Fruit fly (Drosophila melanogaster) whole organism, embryonic: ENCODE measurements around the gene CG44329.

ENCODE experiments used
- Adf1 ChIP-seq: fragments of 200-800 bp; sonication (Bioruptor generic); IDR thresholded peaks from 2 replicates; pipeline ENCODE4 v1.3.6; 2022; ENCODE audit warnings: missing biosample characterization, missing genetic modification characterization
- Aef1 ChIP-seq: fragments of 200-800 bp; sonication (Bioruptor generic); IDR thresholded peaks from 3 replicates; pipeline ENCODE4 v1.3.6; 2022; ENCODE audit warnings: missing biosample characterization, missing genetic modification characterization
- Antp ChIP-seq: fragments of 200-800 bp; sonication (Bioruptor generic); optimal IDR thresholded peaks from 3 replicates; lab custom pipeline; 2016; ENCODE audit warnings: missing biosample characterization, missing genetic modification characterization
- Atf3 ChIP-seq: fragments of 200-800 bp; sonication (Bioruptor generic); optimal IDR thresholded peaks from 3 replicates; lab custom pipeline; 2016; ENCODE audit warnings: missing biosample characterization, missing genetic modification characterization
- CG11247 ChIP-seq: fragments of 200-800 bp; sonication (Bioruptor generic); IDR thresholded peaks from 2 replicates; pipeline ENCODE4 v1.3.6; 2022; ENCODE audit warnings: missing biosample characterization, missing genetic modification characterization
- CG12104 ChIP-seq: fragments of 200-800 bp; sonication (Bioruptor generic); optimal IDR thresholded peaks from 3 replicates; lab custom pipeline; 2016; ENCODE audit warnings: missing biosample characterization, missing genetic modification characterization
- CG12769 ChIP-seq: fragments of 200-800 bp; sonication (Bioruptor generic); optimal IDR thresholded peaks from 2 replicates; lab custom pipeline; 2019; ENCODE audit warnings: missing biosample characterization, mild to moderate bottlenecking, missing genetic modification characterization, moderate library complexity
- CG14441 ChIP-seq: fragments of 200-800 bp; sonication (Bioruptor generic); IDR thresholded peaks from 2 replicates; pipeline ENCODE4 v1.3.6; 2022; ENCODE audit warnings: missing biosample characterization, missing genetic modification characterization
- CG14860 ChIP-seq: fragments of 200-800 bp; sonication (Bioruptor generic); IDR thresholded peaks from 3 replicates; pipeline ENCODE4 v1.3.6; 2022; ENCODE audit warnings: missing biosample characterization, missing genetic modification characterization; ENCODE audit not compliant: partially characterized antibody
- CG15269 ChIP-seq: fragments of 200-800 bp; sonication (Bioruptor generic); optimal IDR thresholded peaks from 2 replicates; lab custom pipeline; 2018; ENCODE audit warnings: missing biosample characterization, mild to moderate bottlenecking, missing genetic modification characterization, moderate library complexity
- CG1603 ChIP-seq: fragments of 200-800 bp; sonication (Bioruptor generic); optimal IDR thresholded peaks from 2 replicates; lab custom pipeline; 2019; ENCODE audit warnings: missing biosample characterization, mild to moderate bottlenecking, missing genetic modification characterization, moderate library complexity
- CG17568 ChIP-seq: fragments of 200-800 bp; sonication (Bioruptor generic); optimal IDR thresholded peaks from 2 replicates; lab custom pipeline; 2018; ENCODE audit warnings: missing biosample characterization, mild to moderate bottlenecking, missing genetic modification characterization, moderate library complexity
- CG31441 ChIP-seq: fragments of 200-800 bp; sonication (Bioruptor generic); IDR thresholded peaks from 2 replicates; pipeline ENCODE4 v1.3.6; 2022; ENCODE audit warnings: missing biosample characterization, missing genetic modification characterization
- CG32772 ChIP-seq: fragments of 200-800 bp; sonication (Bioruptor generic); IDR thresholded peaks from 2 replicates; pipeline ENCODE4 v1.3.6; 2022; ENCODE audit warnings: missing biosample characterization, missing genetic modification characterization
- CG3281 ChIP-seq: fragments of 200-800 bp; sonication (Bioruptor generic); optimal IDR thresholded peaks from 3 replicates; lab custom pipeline; 2017; ENCODE audit warnings: missing biosample characterization, mild to moderate bottlenecking, missing genetic modification characterization
- CG3995 ChIP-seq: fragments of 200-800 bp; sonication (Bioruptor generic); optimal IDR thresholded peaks from 3 replicates; lab custom pipeline; 2016; ENCODE audit warnings: missing biosample characterization, missing genetic modification characterization
- CG6254 ChIP-seq: fragments of 200-800 bp; sonication (Bioruptor generic); optimal IDR thresholded peaks from 3 replicates; lab custom pipeline; 2017; ENCODE audit warnings: mild to moderate bottlenecking, missing biosample characterization, missing genetic modification reagents, missing genetic modification characterization
- CG8290 ChIP-seq, 3 experiments: fragments of 200-800 bp; sonication (Bioruptor generic); optimal IDR thresholded peaks; 2 replicates each; lab custom pipeline; 2016 to 2019; ENCODE audit warnings: missing biosample characterization in 3 of 3, missing genetic modification characterization in 3 of 3, mild to moderate bottlenecking in 2 of 3, moderate library complexity in 1 of 3
- CG8478 ChIP-seq: fragments of >200 bp; optimal IDR thresholded peaks from 2 replicates; lab custom pipeline; 2018
- CG9609 ChIP-seq: fragments of 200-800 bp; sonication (Bioruptor generic); optimal IDR thresholded peaks from 3 replicates; lab custom pipeline; 2016; ENCODE audit warnings: missing biosample characterization, missing genetic modification characterization
- CG9817 ChIP-seq: fragments of 200-800 bp; sonication (Bioruptor generic); optimal IDR thresholded peaks from 2 replicates; lab custom pipeline; 2018; ENCODE audit warnings: missing biosample characterization, mild to moderate bottlenecking, missing genetic modification characterization, moderate library complexity
- CG9932 ChIP-seq: fragments of 200-800 bp; sonication (Bioruptor generic); IDR thresholded peaks from 2 replicates; pipeline ENCODE4 v1.3.6; 2022; ENCODE audit warnings: missing biosample characterization, missing genetic modification characterization
- Dbx ChIP-seq: fragments of 200-800 bp; sonication (Bioruptor generic); IDR thresholded peaks from 3 replicates; pipeline ENCODE4 v1.3.6; 2022; ENCODE audit warnings: missing biosample characterization, missing genetic modification characterization
- Doc2 ChIP-seq: fragments of 200-800 bp; sonication (Bioruptor generic); IDR thresholded peaks from 2 replicates; pipeline ENCODE4 v1.3.6; 2022; ENCODE audit warnings: missing biosample characterization, missing genetic modification characterization
- E2f2 ChIP-seq: fragments of 200-800 bp; sonication (Bioruptor generic); IDR thresholded peaks from 2 replicates; pipeline ENCODE4 v1.3.6; 2022; ENCODE audit warnings: missing biosample characterization, missing genetic modification characterization
- Gug ChIP-seq: fragments of 200-800 bp; sonication (Bioruptor generic); IDR thresholded peaks from 4 replicates; pipeline ENCODE4 v1.3.6; 2022; ENCODE audit warnings: missing biosample characterization, missing genetic modification characterization
- HHEX ChIP-seq: fragments of 200-800 bp; sonication (Bioruptor generic); optimal IDR thresholded peaks from 3 replicates; lab custom pipeline; 2017; ENCODE audit warnings: missing biosample characterization, mild to moderate bottlenecking, missing genetic modification characterization, missing genetic modification reagents
- Hr51 ChIP-seq, 2 experiments: fragments of 200-800 bp; sonication (Bioruptor generic); optimal IDR thresholded peaks; 2 replicates in 1 of 2; 3 replicates in 1 of 2; lab custom pipeline; 2016 to 2018; ENCODE audit warnings: missing biosample characterization in 2 of 2, missing genetic modification characterization in 2 of 2, mild to moderate bottlenecking in 1 of 2, moderate library complexity in 1 of 2
- Med ChIP-seq: fragments of 200-800 bp; sonication (Bioruptor generic); peaks from one replicate; lab custom pipeline; 2016; ENCODE audit warnings: missing biosample characterization, missing genetic modification characterization, mild to moderate bottlenecking, inconsistent platforms, moderate library complexity
- Optix ChIP-seq: fragments of 200-800 bp; sonication (Bioruptor generic); IDR thresholded peaks from 3 replicates; pipeline ENCODE4 v1.3.6; 2022; ENCODE audit warnings: missing biosample characterization, missing genetic modification characterization
- Sry-β ChIP-seq: fragments of 200-800 bp; sonication (Bioruptor generic); optimal IDR thresholded peaks from 2 replicates; lab custom pipeline; 2018; ENCODE audit warnings: missing biosample characterization, mild to moderate bottlenecking, missing genetic modification characterization, moderate library complexity
- crc ChIP-seq: fragments of 200-800 bp; sonication (Bioruptor generic); optimal IDR thresholded peaks from 2 replicates; lab custom pipeline; 2016; ENCODE audit warnings: missing biosample characterization, missing genetic modification characterization
- cwo ChIP-seq: fragments of 200-800 bp; sonication (Bioruptor generic); optimal IDR thresholded peaks from 3 replicates; lab custom pipeline; 2017; ENCODE audit warnings: missing biosample characterization, missing genetic modification characterization, mild to moderate bottlenecking, moderate library complexity, missing genetic modification reagents
- dmrt99B ChIP-seq: fragments of 200-800 bp; sonication (Bioruptor generic); optimal IDR thresholded peaks from 2 replicates; lab custom pipeline; 2018; ENCODE audit warnings: missing biosample characterization, mild to moderate bottlenecking, missing genetic modification characterization, moderate library complexity
- fd96Cb ChIP-seq: fragments of 200-800 bp; sonication (Bioruptor generic); optimal IDR thresholded peaks from 2 replicates; lab custom pipeline; 2018; ENCODE audit warnings: missing biosample characterization, mild to moderate bottlenecking, missing genetic modification characterization, moderate library complexity
- grau ChIP-seq: fragments of 200-800 bp; optimal IDR thresholded peaks from 3 replicates; lab custom pipeline; 2019; ENCODE audit warnings: missing biosample characterization, mild to moderate bottlenecking, missing genetic modification characterization, moderate library complexity
- hkb ChIP-seq, 2 experiments: fragments of 200-800 bp in 1 of 2; fragments of >200 bp in 1 of 2; sonication (Bioruptor generic) in 1 of 2; IDR thresholded peaks in 1 of 2; optimal IDR thresholded peaks in 1 of 2; 2 replicates each; pipeline versions ENCODE4 v1.3.6 to Lab custom; 2017 to 2022; ENCODE audit warnings: missing biosample characterization in 1 of 2, missing genetic modification characterization in 1 of 2
- jumu ChIP-seq: fragments of 200-800 bp; sonication (Bioruptor generic); optimal IDR thresholded peaks from 3 replicates; lab custom pipeline; 2016; ENCODE audit warnings: missing biosample characterization, missing genetic modification characterization
- kay ChIP-seq: fragments of 200-800 bp; sonication (Bioruptor generic); optimal IDR thresholded peaks from 2 replicates; lab custom pipeline; 2016; ENCODE audit warnings: missing biosample characterization, missing genetic modification characterization
- lab ChIP-seq: fragments of 200-800 bp; sonication (Bioruptor generic); optimal IDR thresholded peaks from 3 replicates; lab custom pipeline; 2017; ENCODE audit warnings: missing biosample characterization, missing genetic modification characterization, mild to moderate bottlenecking, moderate library complexity, missing genetic modification reagents
- nerfin-1 ChIP-seq: fragments of 200-800 bp; sonication (Bioruptor generic); optimal IDR thresholded peaks from 3 replicates; lab custom pipeline; 2019; ENCODE audit warnings: missing biosample characterization, mild to moderate bottlenecking, missing genetic modification characterization, moderate library complexity
- pan ChIP-seq, 4 experiments: fragments of >200 bp in 3 of 4; fragments of 200-800 bp in 1 of 4; sonication (Bioruptor generic) in 1 of 4; optimal IDR thresholded peaks in 3 of 4; IDR thresholded peaks in 1 of 4; 2 replicates each; pipeline versions ENCODE4 v1.3.6 to Lab custom; 2017 to 2022; ENCODE audit warnings: missing biosample characterization in 2 of 4, missing genetic modification characterization in 2 of 4, mixed read lengths in 1 of 4
- peb ChIP-seq: fragments of 200-800 bp; sonication (Bioruptor generic); IDR thresholded peaks from 2 replicates; pipeline ENCODE4 v1.3.6; 2022; ENCODE audit warnings: missing biosample characterization, missing genetic modification characterization
- row ChIP-seq: fragments of 200-800 bp; sonication (Bioruptor generic); IDR thresholded peaks from 3 replicates; pipeline ENCODE4 v1.3.6; 2022; ENCODE audit warnings: missing biosample characterization, missing genetic modification characterization
- scrt ChIP-seq: fragments of 200-800 bp; sonication (Bioruptor generic); optimal IDR thresholded peaks from 2 replicates; lab custom pipeline; 2018; ENCODE audit warnings: missing biosample characterization, mild to moderate bottlenecking, missing genetic modification characterization, moderate library complexity
- sr ChIP-seq: fragments of 200-800 bp; sonication (Bioruptor generic); IDR thresholded peaks from 3 replicates; pipeline ENCODE4 v1.3.6; 2022; ENCODE audit warnings: missing biosample characterization, missing genetic modification characterization
- ssp ChIP-seq: fragments of 200-800 bp; sonication (Bioruptor generic); IDR thresholded peaks from 2 replicates; pipeline ENCODE4 v1.3.6; 2022; ENCODE audit warnings: missing biosample characterization, missing genetic modification characterization
- ttk ChIP-seq: fragments of 200-800 bp; sonication (Bioruptor generic); IDR thresholded peaks from 2 replicates; pipeline ENCODE4 v2.1.2; 2022; ENCODE audit warnings: missing biosample characterization, missing genetic modification characterization
- unpg ChIP-seq: fragments of 200-800 bp; sonication (Bioruptor generic); optimal IDR thresholded peaks from 3 replicates; lab custom pipeline; 2018; ENCODE audit warnings: missing biosample characterization, mild to moderate bottlenecking, missing genetic modification characterization, moderate library complexity

Gene CG44329

dm6 chrX:5847544-5847943 is 34.8 kb upstream of the CG44329 start (continued):
- TF ChIP-seq kay (GFP tag; lab: Kevin White, UChicago) (no peak), ssp (GFP tag; lab: Robert Waterston, UW) (no peak), grau (tag; lab: Kevin White, UChicago) (peak; percentile 37), jumu (GFP tag; lab: Kevin White, UChicago) (peak; percentile 3), crc (no peak), CG9932 (GFP tag; lab: Robert Waterston, UW) (peak; percentile 44), dmrt99B (tag; lab: Kevin White, UChicago) (peak; percentile 65), CG11247 (peak; percentile 38; the same call in 1 of the 2 replicates), cwo (GFP tag; lab: Kevin White, UChicago) (peak; percentile 25), Adf1 (no peak), sr (GFP tag; lab: Robert Waterston, UW) (no peak), Aef1 (GFP tag; lab: Robert Waterston, UW) (peak; percentile 39; the same call in 2 of the 3 replicates), CG9817 (tag; lab: Kevin White, UChicago) (peak; percentile 11), CG6254 (GFP tag; lab: Kevin White, UChicago) (no peak), peb (GFP tag; lab: Robert Waterston, UW) (no peak), HHEX (GFP tag; lab: Kevin White, UChicago) (no peak), CG12104 (no peak), lab (GFP tag; lab: Kevin White, UChicago) (peak; percentile 62), CG14441 (GFP tag; lab: Robert Waterston, UW) (0 out of 2 replicates have a peak, but pooled peaks have one; percentile 15), CG12769 (tag; lab: Kevin White, UChicago) (peak; percentile 60), pan (optimal IDR thresholded peaks at IDR 0.05; lab: Kevin White, UChicago) (no peak), pan (GFP tag; optimal IDR thresholded peaks at IDR 0.05 in 1 of 2, IDR thresholded peaks at IDR 0.05 in 1 of 2) (peak in 1 of 2 experiments; percentile 51), fd96Cb (tag; lab: Kevin White, UChicago) (peak; percentile 15), Sry-β (GFP tag; lab: Kevin White, UChicago) (no peak), unpg (GFP tag; lab: Kevin White, UChicago) (peak; percentile 5), CG3281 (GFP tag; lab: Kevin White, UChicago) (peak; percentile 22), Dbx (0 out of 3 replicates have a peak, but pooled peaks have one; percentile 23), CG3995 (GFP tag; lab: Kevin White, UChicago) (no peak), CG32772 (GFP tag; lab: Robert Waterston, UW) (peak; percentile 28; the same call in 1 of the 2 replicates), Doc2 (no peak), scrt (GFP tag; lab: Kevin White, UChicago) (no peak), ttk (GFP tag; lab: Robert Waterston, UW) (peak; percentile 35; the same call in 1 of the 2 replicates), CG9609 (GFP tag; lab: Kevin White, UChicago) (no peak), Hr51 (GFP tag; optimal IDR thresholded peaks at IDR 0.05; lab: Kevin White, UChicago) (peak in 1 of 2 experiments; percentile 32), CG8290 (GFP tag; optimal IDR thresholded peaks at IDR 0.05; lab: Kevin White, UChicago) (no peak), CG8290 (tag; optimal IDR thresholded peaks at IDR 0.05; lab: Kevin White, UChicago) (peak in 1 of 2 experiments; percentile 79), hkb (optimal IDR thresholded peaks at IDR 0.05; lab: Kevin White, UChicago) (no peak), hkb (GFP tag; IDR thresholded peaks at IDR 0.05; lab: Robert Waterston, UW) (0 out of 2 replicates have a peak, but pooled peaks have one; percentile 18), row (GFP tag; lab: Robert Waterston, UW) (peak; percentile 64), CG15269 (tag; lab: Kevin White, UChicago) (peak; percentile 36), Antp (GFP tag; lab: Kevin White, UChicago) (peak; percentile 22), CG8478 (lab: Kevin White, UChicago) (no peak), E2f2 (GFP tag; lab: Robert Waterston, UW) (0 out of 2 replicates have a peak, but pooled peaks have one; percentile 8), CG1603 (tag; lab: Kevin White, UChicago) (peak; percentile 54), CG31441 (GFP tag; lab: Robert Waterston, UW) (peak; percentile 24; the same call in 1 of the 2 replicates), CG17568 (GFP tag; lab: Kevin White, UChicago) (no peak), Optix (GFP tag; lab: Robert Waterston, UW) (peak; percentile 34; the same call in 2 of the 3 replicates), Med (GFP tag; lab: Kevin White, UChicago) (peak; percentile 78), CG14860 (GFP tag; lab: Robert Waterston, UW) (no peak), Atf3 (no peak), Gug (GFP tag; lab: Robert Waterston, UW) (0 out of 4 replicates have a peak, but pooled peaks have one; percentile 25), nerfin-1 (tag; lab: Kevin White, UChicago) (no peak)
